Worm (Caenorhabditis elegans) whole organism, midembryonic: Measurements from ENCODE around the gene Y71H2AM.25.

Source experiments
- T22C8.4 ChIP-seq: fragments of 200-800 bp; sonication (Bioruptor generic); IDR thresholded peaks from 2 replicates; pipeline ENCODE4 v1.3.6; 2022; ENCODE audit warnings: missing genetic modification characterization, missing compliant biosample characterization
- cog-1 ChIP-seq: sonication (generic microtip); optimal IDR thresholded peaks from 2 replicates; lab custom pipeline; 2016; ENCODE audit warnings: missing genetic modification characterization, missing compliant biosample characterization
- flt-1 ChIP-seq: fragments of 200-800 bp; sonication (Bioruptor generic); IDR thresholded peaks from 2 replicates; pipeline ENCODE4 v1.3.6; 2022; ENCODE audit warnings: missing genetic modification characterization, missing compliant biosample characterization
- klf-2 ChIP-seq: fragments of 200-800 bp; sonication (Bioruptor generic); conservative IDR thresholded peaks from 2 replicates; pipeline ENCODE4 v1.3.6; 2022; ENCODE audit warnings: missing genetic modification reagents, missing genetic modification characterization, missing compliant biosample characterization
- med-1 ChIP-seq: sonication (generic microtip); optimal IDR thresholded peaks from 2 replicates; lab custom pipeline; 2017; ENCODE audit warnings: missing genetic modification characterization, mild to moderate bottlenecking, missing compliant biosample characterization, antibody characterized with exemption, missing genetic modification reagents; ENCODE audit not compliant: insufficient read depth
- ref-1 ChIP-seq: fragments of 200-800 bp; sonication (Bioruptor generic); conservative IDR thresholded peaks from 2 replicates; pipeline ENCODE4 v1.3.6; 2022; ENCODE audit warnings: missing genetic modification reagents, missing genetic modification characterization, missing compliant biosample characterization
- tab-1 ChIP-seq: fragments of 200-800 bp; sonication (Bioruptor generic); IDR thresholded peaks from 2 replicates; pipeline ENCODE4 v1.3.6; 2022; ENCODE audit warnings: missing genetic modification characterization, missing compliant biosample characterization
- ztf-23 ChIP-seq: fragments of 200-800 bp; sonication (Bioruptor generic); IDR thresholded peaks from 2 replicates; pipeline ENCODE4 v1.3.6; 2022; ENCODE audit warnings: missing genetic modification reagents, missing genetic modification characterization, missing compliant biosample characterization
- ztf-29 ChIP-seq: fragments of 200-800 bp; sonication (Bioruptor generic); IDR thresholded peaks from 2 replicates; pipeline ENCODE4 v1.3.6; 2022; ENCODE audit warnings: missing genetic modification reagents, missing genetic modification characterization, missing compliant biosample characterization

ce11 chrIII:2758092-2758491, 44.2 kb upstream of the Y71H2AM.25 start:
- no peak for TF ChIP-seq klf-2 (GFP tag; lab: Robert Waterston, UW)
- no peak for TF ChIP-seq cog-1
- TF ChIP-seq flt-1 (GFP tag; lab: Robert Waterston, UW), result no peak
- no peak for TF ChIP-seq tab-1 (GFP tag; lab: Robert Waterston, UW)
- no peak for TF ChIP-seq ztf-23 (GFP tag; lab: Robert Waterston, UW)
- TF ChIP-seq T22C8.4 (GFP tag; lab: Robert Waterston, UW), result no peak
- no peak for TF ChIP-seq med-1 (GFP tag; lab: Kevin White, UChicago)
- TF ChIP-seq ref-1 (GFP tag; lab: Robert Waterston, UW), result no peak
- no peak for TF ChIP-seq ztf-29
